Worm (Caenorhabditis elegans) whole organism, L4 larva: ENCODE measurements around the gene pqbp-1.1.

Experiments used
- F37D6.2 ChIP-seq: sonication (generic microtip); optimal IDR thresholded peaks from 2 replicates; lab custom pipeline; 2016; ENCODE audit warnings: mild to moderate bottlenecking, missing genetic modification characterization, missing compliant biosample characterization
- R02D3.7 ChIP-seq: fragments of 150-350 bp; sonication (generic microtip); optimal IDR thresholded peaks from 3 replicates; lab custom pipeline; 2014; ENCODE audit warnings: missing biosample characterization, missing genetic modification characterization
- aha-1 ChIP-seq: fragments of 150-350 bp; peaks from one replicate; lab custom pipeline; 2014; ENCODE audit warnings: missing biosample characterization, missing genetic modification characterization
- aly-2 ChIP-seq: sonication (generic microtip); optimal IDR thresholded peaks from 2 replicates; lab custom pipeline; 2018; ENCODE audit warnings: missing biosample characterization, missing genetic modification characterization
- arid-1 ChIP-seq: fragments of 200-800 bp; sonication (Bioruptor generic); conservative IDR thresholded peaks from 2 replicates; pipeline ENCODE4 v1.3.6; 2022; ENCODE audit warnings: missing genetic modification reagents, missing genetic modification characterization, missing compliant biosample characterization
- attf-4 ChIP-seq: sonication (generic microtip); optimal IDR thresholded peaks from 3 replicates; lab custom pipeline; 2017; ENCODE audit warnings: missing biosample characterization, missing genetic modification characterization
- daf-12 ChIP-seq: fragments of 150-350 bp; optimal IDR thresholded peaks from 2 replicates; lab custom pipeline; 2014; ENCODE audit warnings: missing biosample characterization, missing genetic modification reagents, missing genetic modification characterization
- daf-8 ChIP-seq: fragments of 200-800 bp; sonication (Bioruptor generic); IDR thresholded peaks from 2 replicates; pipeline ENCODE4 v1.3.6; 2022; ENCODE audit warnings: missing genetic modification characterization, missing compliant biosample characterization
- dpl-1 ChIP-seq: fragments of 150-350 bp; optimal IDR thresholded peaks from 2 replicates; lab custom pipeline; 2014; ENCODE audit warnings: missing biosample characterization, missing genetic modification reagents, missing genetic modification characterization
- dve-1 ChIP-seq: sonication (generic microtip); optimal IDR thresholded peaks from 2 replicates; lab custom pipeline; 2017; ENCODE audit warnings: antibody characterized with exemption, mild to moderate bottlenecking, missing genetic modification characterization, missing compliant biosample characterization; ENCODE audit not compliant: insufficient read depth
- fos-1 ChIP-seq: fragments of 150-350 bp; optimal IDR thresholded peaks from 2 replicates; lab custom pipeline; 2014; ENCODE audit warnings: missing biosample characterization, missing genetic modification characterization
- hif-1 ChIP-seq, 2 experiments: sonication (generic microtip); optimal IDR thresholded peaks; 2 replicates each; lab custom pipeline; 2016 to 2017; ENCODE audit warnings: missing compliant biosample characterization in 2 of 2, missing genetic modification characterization in 2 of 2, missing genetic modification reagents in 2 of 2, missing genotype in 2 of 2, mild to moderate bottlenecking in 1 of 2
- hlh-11 ChIP-seq: fragments of 200-800 bp; sonication (Bioruptor generic); optimal IDR thresholded peaks from 2 replicates; lab custom pipeline; 2018; ENCODE audit warnings: mild to moderate bottlenecking, missing genetic modification characterization, missing compliant biosample characterization
- jun-1 ChIP-seq: fragments of 150-350 bp; optimal IDR thresholded peaks from 2 replicates; lab custom pipeline; 2014; ENCODE audit warnings: missing biosample characterization, missing genetic modification reagents, missing genetic modification characterization
- lin-15B ChIP-seq: fragments of 150-350 bp; sonication (generic microtip); optimal IDR thresholded peaks from 3 replicates; lab custom pipeline; 2014; ENCODE audit warnings: missing biosample characterization, missing genetic modification characterization
- lin-29 ChIP-seq: fragments of 200-800 bp; sonication (Bioruptor generic); IDR thresholded peaks from 2 replicates; pipeline ENCODE4 v1.3.6; 2022; ENCODE audit warnings: missing genetic modification reagents, missing genetic modification characterization, missing compliant biosample characterization
- lin-38 ChIP-seq: fragments of 200-800 bp; sonication (Bioruptor generic); IDR thresholded peaks from 2 replicates; pipeline ENCODE4 v1.3.6; 2022; ENCODE audit warnings: missing genetic modification reagents, missing genetic modification characterization, missing compliant biosample characterization
- lin-39 ChIP-seq: fragments of 150-350 bp; optimal IDR thresholded peaks from 2 replicates; lab custom pipeline; 2014; ENCODE audit warnings: missing biosample characterization, missing genetic modification reagents, missing genetic modification characterization
- lir-3 ChIP-seq: sonication (generic microtip); optimal IDR thresholded peaks from 2 replicates; lab custom pipeline; 2016; ENCODE audit warnings: mild to moderate bottlenecking, missing genetic modification characterization, missing compliant biosample characterization
- lsy-2 ChIP-seq, 2 experiments: fragments of 150-350 bp in 1 of 2; sonication (generic microtip) in 1 of 2; optimal IDR thresholded peaks; 2 replicates each; lab custom pipeline; 2014 to 2017; ENCODE audit warnings: missing biosample characterization in 2 of 2, missing genetic modification characterization in 2 of 2
- mdt-29 ChIP-seq: fragments of 200-800 bp; sonication (Bioruptor generic); IDR thresholded peaks from 2 replicates; pipeline ENCODE4 v1.3.6; 2022; ENCODE audit warnings: missing genetic modification reagents, missing genetic modification characterization, missing compliant biosample characterization
- mes-2 ChIP-seq: sonication (generic microtip); optimal IDR thresholded peaks from 2 replicates; lab custom pipeline; 2016; ENCODE audit warnings: missing genotype, mild to moderate bottlenecking, missing genetic modification characterization, missing compliant biosample characterization; ENCODE audit not compliant: poor library complexity, severe bottlenecking
- nhr-28 ChIP-seq: fragments of 150-350 bp; optimal IDR thresholded peaks from 2 replicates; lab custom pipeline; 2014; ENCODE audit warnings: missing biosample characterization, missing genetic modification characterization
- nhr-41 ChIP-seq: fragments of 200-800 bp; sonication (Bioruptor generic); IDR thresholded peaks from 2 replicates; pipeline ENCODE4 v1.3.6; 2022; ENCODE audit warnings: missing genetic modification reagents, missing genetic modification characterization, missing compliant biosample characterization
- nhr-48 ChIP-seq: sonication (generic microtip); optimal IDR thresholded peaks from 2 replicates; lab custom pipeline; 2016; ENCODE audit warnings: mild to moderate bottlenecking, missing genetic modification characterization, missing compliant biosample characterization
- nhr-76 ChIP-seq: fragments of 150-350 bp; optimal IDR thresholded peaks from 2 replicates; lab custom pipeline; 2014; ENCODE audit warnings: missing biosample characterization, missing genetic modification characterization
- pqm-1 ChIP-seq: sonication (generic microtip); optimal IDR thresholded peaks from 2 replicates; lab custom pipeline; 2017; ENCODE audit warnings: missing biosample characterization, missing genetic modification characterization
- rbr-2 ChIP-seq: sonication (generic microtip); optimal IDR thresholded peaks from 2 replicates; lab custom pipeline; 2016; ENCODE audit warnings: missing genotype, missing genetic modification characterization, missing compliant biosample characterization
- tag-97 ChIP-seq: fragments of 200-800 bp; sonication (Bioruptor generic); IDR thresholded peaks from 2 replicates; pipeline ENCODE4 v1.3.6; 2022; ENCODE audit warnings: missing genetic modification characterization, missing compliant biosample characterization
- unc-130 ChIP-seq: sonication (generic microtip); optimal IDR thresholded peaks from 2 replicates; lab custom pipeline; 2016; ENCODE audit warnings: missing genetic modification reagents, missing genetic modification characterization, missing compliant biosample characterization
- zag-1 ChIP-seq: fragments of 150-350 bp; optimal IDR thresholded peaks from 2 replicates; lab custom pipeline; 2014; ENCODE audit warnings: missing biosample characterization, missing genetic modification characterization
- zfp-3 ChIP-seq: fragments of 200-800 bp; sonication (Bioruptor generic); conservative IDR thresholded peaks from 2 replicates; pipeline ENCODE4 v1.3.6; 2022; ENCODE audit warnings: missing genetic modification reagents, missing genetic modification characterization, missing compliant biosample characterization

The pqbp-1.1 gene

DNA sequence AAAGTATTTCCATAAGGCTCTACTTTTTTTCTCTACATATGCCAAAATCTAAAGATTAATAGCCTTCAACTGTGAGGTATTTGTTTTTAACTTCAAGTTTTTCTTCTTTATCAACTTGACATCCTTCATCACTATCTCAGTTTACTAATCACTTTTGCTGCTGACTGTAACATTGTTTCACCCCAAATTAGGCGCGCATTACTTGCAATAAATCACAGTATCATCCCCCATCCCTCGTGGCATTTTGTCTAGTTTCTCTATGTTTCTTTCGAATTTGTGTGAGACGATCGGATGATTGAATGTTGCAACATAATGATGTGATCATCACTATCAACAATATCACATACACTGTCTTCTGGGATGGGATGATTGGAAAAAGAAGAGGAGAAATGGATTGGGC lies 14.0 kb downstream of the pqbp-1.1 start (continued):
- no peak for TF ChIP-seq nhr-41 (GFP tag; lab: Robert Waterston, UW)
- peak; percentile 66 for TF ChIP-seq hlh-11 (tag; lab: Kevin White, UChicago)
- no peak for TF ChIP-seq mdt-29 (GFP tag; lab: Robert Waterston, UW)
- TF ChIP-seq, all 104 proteins: peak for 11

- TF ChIP-seq zag-1 (tag; lab: Kevin White, UChicago) = no peak
- peak; percentile 5 for TF ChIP-seq nhr-28 (tag; lab: Kevin White, UChicago)
- TF ChIP-seq R02D3.7 (tag; lab: Kevin White, UChicago) = peak; percentile 6
Observed at ce11 chrIV:244843-245242, 16.6 kb downstream of the pqbp-1.1 start, which contains the start of gene aass-1. TSS of gene aass-1 (plus strand) at chrIV:245143.

ce11 chrIV:244278-244677 lies 17.2 kb downstream of the pqbp-1.1 start:
- no peak for TF ChIP-seq nhr-76
- TF ChIP-seq mdt-29 (GFP tag; lab: Robert Waterston, UW) = no peak
- TF ChIP-seq lin-39 (tag; lab: Kevin White, UChicago) = no peak
- no peak for TF ChIP-seq aha-1 (tag; lab: Kevin White, UChicago)
- no peak for TF ChIP-seq fos-1 (tag; lab: Kevin White, UChicago)
- TF ChIP-seq hif-1 (tag; optimal IDR thresholded peaks at IDR 0.05; lab: Kevin White, UChicago) = no peak
- no peak for TF ChIP-seq daf-12
- TF ChIP-seq tag-97 (GFP tag; lab: Robert Waterston, UW) = no peak
- TF ChIP-seq zfp-3 (GFP tag; lab: Robert Waterston, UW) = no peak
- TF ChIP-seq rbr-2 (tag; lab: Kevin White, UChicago) = no peak
- no peak for TF ChIP-seq zag-1 (tag; lab: Kevin White, UChicago)
- TF ChIP-seq arid-1 = no peak
- no peak for TF ChIP-seq pqm-1
- TF ChIP-seq aly-2 = no peak
- no peak for TF ChIP-seq R02D3.7 (tag; lab: Kevin White, UChicago)

DNA sequence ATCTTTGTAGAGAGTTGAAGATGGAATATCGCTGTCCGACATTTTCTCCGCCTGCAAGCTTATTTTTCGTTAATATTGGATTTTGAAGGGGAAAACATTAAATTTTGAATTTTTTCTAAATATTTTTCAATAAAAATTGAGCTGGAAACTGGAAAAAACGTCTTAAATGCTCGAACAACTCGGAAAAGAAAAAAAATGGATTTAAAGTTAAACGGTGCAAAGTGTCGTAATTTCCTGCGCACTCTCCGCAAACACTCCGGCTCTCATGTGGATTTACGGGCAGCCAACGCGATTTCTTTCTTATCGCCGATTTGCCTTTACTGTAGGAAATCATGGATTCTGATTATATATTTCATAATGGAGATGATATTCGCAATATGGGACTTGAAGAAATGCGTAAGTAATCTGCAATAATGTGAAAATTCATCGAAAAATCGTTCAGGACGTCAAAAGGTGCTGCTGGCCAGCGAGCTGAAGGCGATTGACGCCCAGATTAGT lies 21.2 kb downstream of the pqbp-1.1 start, which contains the start of the genes fnta-1 and cogc-8:
Gene fnta-1 (minus strand): TSS at position 51 of the 498 bp plus-strand sequence.
Gene cogc-8 (plus strand): TSS at position 195 of the 498 bp plus-strand sequence.
- TF ChIP-seq dpl-1 (GFP tag; lab: Kevin White, UChicago) (peak; percentile 49), aha-1 (tag; lab: Kevin White, UChicago) (peak; percentile 85), mes-2 (tag; lab: Kevin White, UChicago) (peak; percentile 62), R02D3.7 (tag; lab: Kevin White, UChicago) (peak; percentile 88), lin-15B (tag; lab: Kevin White, UChicago) (no peak), daf-8 (GFP tag; lab: Robert Waterston, UW) (no peak), lsy-2 (tag; optimal IDR thresholded peaks at IDR 0.05; lab: Kevin White, UChicago) (peak in 1 of 2 experiments; percentile 37), dve-1 (tag; lab: Kevin White, UChicago) (peak; percentile 48)

DNA sequence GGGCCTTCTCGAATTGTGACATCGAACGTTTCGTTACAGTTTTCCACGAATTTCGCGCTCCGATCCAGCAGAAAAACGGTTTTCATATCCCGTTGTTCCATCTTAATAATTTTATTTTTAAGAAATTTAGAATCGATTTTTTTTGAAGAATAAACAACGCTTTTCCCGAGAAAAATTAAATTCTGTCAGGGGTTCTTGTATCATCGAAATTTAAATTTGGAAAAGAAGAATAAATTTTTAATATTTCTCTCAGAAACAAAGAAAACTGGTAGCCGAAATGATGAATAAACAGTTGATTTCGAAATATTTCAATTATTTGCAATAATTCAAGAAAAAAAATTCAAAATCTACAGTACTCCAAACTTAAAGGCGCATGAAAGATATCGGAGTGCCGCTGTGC lies 24.1 kb downstream of the pqbp-1.1 start, which contains the start of gene ints-13:
Gene ints-13 (minus strand): TSS at position 101 of the 400 bp plus-strand sequence.
- TF ChIP-seq lin-38 (GFP tag; lab: Robert Waterston, UW) = peak; percentile 11; the same call in 1 of the 2 replicates
- no peak for TF ChIP-seq lir-3 (tag; lab: Kevin White, UChicago)
- TF ChIP-seq, all 104 proteins: peak for 1

DNA sequence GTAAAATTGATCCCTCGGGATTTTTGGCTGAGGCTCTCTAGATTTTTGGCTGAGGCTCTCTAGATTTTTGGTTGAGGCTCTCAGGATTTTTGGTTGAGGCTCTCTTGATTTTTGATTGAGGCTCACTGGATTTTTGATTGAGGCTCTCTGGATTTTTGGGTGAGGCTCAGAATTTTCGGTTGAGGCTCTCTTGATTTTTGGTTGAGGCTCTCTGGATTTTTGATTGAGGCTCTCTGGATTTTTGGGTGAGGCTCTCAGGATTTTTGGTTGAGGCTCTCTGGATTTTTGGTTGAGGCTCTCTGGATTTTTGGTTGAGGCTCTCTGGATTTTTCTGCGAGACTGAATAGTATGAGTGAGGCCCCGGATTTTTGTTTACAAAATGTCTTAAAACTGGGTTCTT lies 25.3 kb downstream of the pqbp-1.1 start:
- TF ChIP-seq F37D6.2 (no peak), attf-4 (no peak), nhr-48 (tag; lab: Kevin White, UChicago) (no peak), lin-29 (GFP tag; lab: Robert Waterston, UW) (no peak), fos-1 (tag; lab: Kevin White, UChicago) (no peak), unc-130 (GFP tag; lab: Kevin White, UChicago) (no peak), dve-1 (tag; lab: Kevin White, UChicago) (no peak), daf-12 (no peak), jun-1 (tag; lab: Kevin White, UChicago) (no peak)
